Fruit fly (Drosophila melanogaster): ENCODE data around the gene CG31279.

The CG31279 gene

DNA sequence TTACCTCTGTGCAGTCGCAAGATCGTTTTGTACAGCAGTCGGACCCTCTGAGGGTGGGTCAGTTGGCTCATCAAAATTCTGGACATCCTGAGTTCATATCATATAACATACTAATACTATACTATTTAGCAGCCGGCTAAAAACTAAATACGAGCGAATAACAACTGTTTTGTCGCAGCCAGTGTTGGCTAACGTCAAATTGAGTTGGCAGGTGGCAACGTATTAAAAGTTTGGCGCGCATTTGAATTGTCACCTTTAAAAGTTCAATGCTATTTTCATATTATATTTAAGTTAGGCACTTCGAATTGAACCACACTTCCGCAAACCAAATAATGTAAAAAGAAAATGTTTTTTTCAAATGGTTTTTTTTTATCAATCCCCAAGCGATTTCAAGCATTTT lies 51.8 kb downstream of the CG31279 start, which contains the start of gene Sdhaf3:
TSS of gene Sdhaf3 (minus strand) at position 177 of the 400 bp plus-strand sequence.
- TF ChIP-seq CG12605 (GFP tag; IDR thresholded peaks at IDR 0.05) (no peak), CG17806 (tag; optimal IDR thresholded peaks at IDR 0.05) (no peak)
